Fruit fly (Drosophila melanogaster): ENCODE results near the gene Osi15.

The Osi15 gene

dm6 chr3R:6345814-6346213, 44.2 kb downstream of the Osi15 start, which contains the start of the genes SmD2 and CG18048 (continued):
- TF ChIP-seq tll (GFP tag; optimal IDR thresholded peaks at IDR 0.05): peak in 1 of 2 experiments; percentile 27
- no peak for TF ChIP-seq Atf3 (GFP tag; optimal IDR thresholded peaks at IDR 0.05)
- no peak for TF ChIP-seq CG14014 (GFP tag; IDR thresholded peaks at IDR 0.05)
- TF ChIP-seq CG1602 (GFP tag; optimal IDR thresholded peaks at IDR 0.05): no peak
- no peak for TF ChIP-seq ap (GFP tag; IDR thresholded peaks at IDR 0.05)
- TF ChIP-seq her (GFP tag; optimal IDR thresholded peaks at IDR 0.05): no peak
- TF ChIP-seq CG17802 (tag; optimal IDR thresholded peaks at IDR 0.05): no peak
- TF ChIP-seq CrebB (tag; optimal IDR thresholded peaks at IDR 0.05): no peak
- no peak for TF ChIP-seq Neu2 (GFP tag; optimal IDR thresholded peaks at IDR 0.05; ENCODE audit: borderline replicate concordance)
- no peak for TF ChIP-seq slou (GFP tag; optimal IDR thresholded peaks at IDR 0.05)
- no peak for TF ChIP-seq sqz (GFP tag; optimal IDR thresholded peaks at IDR 0.05)
- TF ChIP-seq wdn (GFP tag; IDR thresholded peaks at IDR 0.05): no peak
- no peak for TF ChIP-seq CG31388 (GFP tag; optimal IDR thresholded peaks at IDR 0.05)
- no peak for TF ChIP-seq wek (GFP tag; optimal IDR thresholded peaks at IDR 0.05)
- no peak for TF ChIP-seq Trl (optimal IDR thresholded peaks at IDR 0.05)
- TF ChIP-seq Trl (GFP tag; optimal IDR thresholded peaks at IDR 0.05): no peak
- TF ChIP-seq mld (GFP tag; IDR thresholded peaks at IDR 0.05; ENCODE audit: partially characterized antibody): no peak
- peak; percentile 27 for TF ChIP-seq CG13775 (GFP tag; optimal IDR thresholded peaks at IDR 0.05)
- TF ChIP-seq ac (GFP tag; optimal IDR thresholded peaks at IDR 0.05): no peak
- no peak for TF ChIP-seq Ravus (GFP tag; IDR thresholded peaks at IDR 0.05)
- peak; percentile 4 for TF ChIP-seq CG33213 (GFP tag; optimal IDR thresholded peaks at IDR 0.05)
- no peak for TF ChIP-seq btn (GFP tag; optimal IDR thresholded peaks at IDR 0.05)
- no peak; the same call in 1 of the 2 replicates for TF ChIP-seq ssp (GFP tag; IDR thresholded peaks at IDR 0.05)
- no peak for TF ChIP-seq CG10274 (GFP tag; optimal IDR thresholded peaks at IDR 0.05)
- TF ChIP-seq hkb (optimal IDR thresholded peaks at IDR 0.05): peak; percentile 43
- no peak for TF ChIP-seq hkb (GFP tag; IDR thresholded peaks at IDR 0.05)
- no peak for TF ChIP-seq sc (optimal IDR thresholded peaks at IDR 0.05)
- no peak for TF ChIP-seq sc (GFP tag; optimal IDR thresholded peaks at IDR 0.05)
- TF ChIP-seq dmrt99B (tag; optimal IDR thresholded peaks at IDR 0.05): no peak
- TF ChIP-seq sug (tag; optimal IDR thresholded peaks at IDR 0.05): peak; percentile 40
- no peak for TF ChIP-seq CG17912 (GFP tag; optimal IDR thresholded peaks at IDR 0.05)
- TF ChIP-seq Sox100B (GFP tag; optimal IDR thresholded peaks at IDR 0.05): no peak
- no peak for TF ChIP-seq HLH3B (GFP tag; IDR thresholded peaks at IDR 0.05)
- TF ChIP-seq crc (GFP tag; optimal IDR thresholded peaks at IDR 0.05): no peak
- TF ChIP-seq CG6254 (GFP tag; optimal IDR thresholded peaks at IDR 0.05): peak; percentile 43
- no peak for TF ChIP-seq chm (GFP tag; IDR thresholded peaks at IDR 0.05)
- peak; percentile 39; the same call in 1 of the 2 replicates for TF ChIP-seq CG42726 (GFP tag; IDR thresholded peaks at IDR 0.05; ENCODE audit: partially characterized antibody)
- TF ChIP-seq Opbp (GFP tag; IDR thresholded peaks at IDR 0.05; ENCODE audit: partially characterized antibody): peak; percentile 65; the same call in 1 of the 3 replicates
- TF ChIP-seq CG10209 (GFP tag; optimal IDR thresholded peaks at IDR 0.05): no peak
- no peak for TF ChIP-seq HLH54F (GFP tag; optimal IDR thresholded peaks at IDR 0.05)
- TF ChIP-seq CG18599 (GFP tag; optimal IDR thresholded peaks at IDR 0.05): no peak
- TF ChIP-seq dmrt11E (tag; optimal IDR thresholded peaks at IDR 0.05): no peak
- TF ChIP-seq kni (GFP tag; optimal IDR thresholded peaks at IDR 0.05): no peak
- TF ChIP-seq gsb-n (tag; optimal IDR thresholded peaks at IDR 0.05): no peak
- no peak for TF ChIP-seq sima (GFP tag; optimal IDR thresholded peaks at IDR 0.05)
- TF ChIP-seq cwo (GFP tag; optimal IDR thresholded peaks at IDR 0.05): no peak
- no peak for TF ChIP-seq Tbp (GFP tag; optimal IDR thresholded peaks at IDR 0.05)
- TF ChIP-seq jumu (GFP tag; optimal IDR thresholded peaks at IDR 0.05): no peak
- TF ChIP-seq gce (GFP tag; IDR thresholded peaks at IDR 0.05): no peak
- TF ChIP-seq zfh1 (GFP tag; IDR thresholded peaks at IDR 0.05): no peak
- no peak for TF ChIP-seq CG3838 (GFP tag; optimal IDR thresholded peaks at IDR 0.05)
- TF ChIP-seq mirr (GFP tag; optimal IDR thresholded peaks at IDR 0.05): no peak
